Fruit fly (Drosophila melanogaster) whole organism, embryonic: ENCODE measurements around the gene CG4218.

Source experiments
- Adf1 ChIP-seq: fragments of 200-800 bp; sonication (Bioruptor generic); IDR thresholded peaks from 2 replicates; pipeline ENCODE4 v1.3.6; 2022; ENCODE audit warnings: missing biosample characterization, missing genetic modification characterization
- Awh ChIP-seq: fragments of 200-800 bp; sonication (Bioruptor generic); IDR thresholded peaks from 2 replicates; pipeline ENCODE4, ENCODE4 v1.3.6; 2022; ENCODE audit warnings: missing biosample characterization, missing genetic modification characterization
- Blimp-1 ChIP-seq: fragments of 200-800 bp; sonication (Bioruptor generic); optimal IDR thresholded peaks from 3 replicates; lab custom pipeline; 2018; ENCODE audit warnings: missing biosample characterization, missing genetic modification characterization, mild to moderate bottlenecking, moderate library complexity, missing genetic modification reagents
- C15 ChIP-seq: fragments of 200-800 bp; sonication (Bioruptor generic); IDR thresholded peaks from 3 replicates; pipeline ENCODE4 v1.3.6; 2022; ENCODE audit warnings: missing biosample characterization, missing genetic modification characterization
- CG10431 ChIP-seq: fragments of 200-800 bp; sonication (Bioruptor generic); optimal IDR thresholded peaks from 3 replicates; lab custom pipeline; 2018; ENCODE audit warnings: missing biosample characterization, mild to moderate bottlenecking, missing genetic modification characterization
- CG12299 ChIP-seq: fragments of 200-800 bp; sonication (Bioruptor generic); optimal IDR thresholded peaks from 2 replicates; lab custom pipeline; 2018; ENCODE audit warnings: missing biosample characterization, mild to moderate bottlenecking, missing genetic modification characterization
- CG12391 ChIP-seq: fragments of 200-800 bp; sonication (Bioruptor generic); optimal IDR thresholded peaks from 3 replicates; lab custom pipeline; 2018; ENCODE audit warnings: missing biosample characterization, mild to moderate bottlenecking, missing genetic modification characterization, moderate library complexity
- CG17359 ChIP-seq: fragments of 200-800 bp; sonication (Bioruptor generic); optimal IDR thresholded peaks from 3 replicates; lab custom pipeline; 2018; ENCODE audit warnings: missing biosample characterization, mild to moderate bottlenecking, missing genetic modification characterization, moderate library complexity
- CG2678 ChIP-seq: fragments of 200-800 bp; sonication (Bioruptor generic); optimal IDR thresholded peaks from 3 replicates; lab custom pipeline; 2019; ENCODE audit warnings: missing biosample characterization, mild to moderate bottlenecking, missing genetic modification characterization, moderate library complexity
- CG2875 ChIP-seq: fragments of 200-800 bp; sonication (Bioruptor generic); optimal IDR thresholded peaks from 2 replicates; lab custom pipeline; 2017; ENCODE audit warnings: missing biosample characterization, mild to moderate bottlenecking, missing genetic modification characterization, missing genetic modification reagents
- CG30020 ChIP-seq: fragments of 200-800 bp; optimal IDR thresholded peaks from 2 replicates; lab custom pipeline; 2019; ENCODE audit warnings: missing biosample characterization, mild to moderate bottlenecking, missing genetic modification characterization, moderate library complexity
- CG30431 ChIP-seq: fragments of 200-800 bp; sonication (Bioruptor generic); optimal IDR thresholded peaks from 2 replicates; lab custom pipeline; 2017; ENCODE audit warnings: missing biosample characterization, missing genetic modification characterization
- CG6254 ChIP-seq: fragments of 200-800 bp; sonication (Bioruptor generic); optimal IDR thresholded peaks from 3 replicates; lab custom pipeline; 2017; ENCODE audit warnings: mild to moderate bottlenecking, missing biosample characterization, missing genetic modification reagents, missing genetic modification characterization
- CG6791 ChIP-seq: fragments of 200-800 bp; sonication (Bioruptor generic); IDR thresholded peaks from 3 replicates; pipeline ENCODE4 v1.3.6; 2022; ENCODE audit warnings: missing biosample characterization, missing genetic modification characterization; ENCODE audit not compliant: partially characterized antibody
- CG7745 ChIP-seq: fragments of 200-800 bp; sonication (Bioruptor generic); optimal IDR thresholded peaks from 2 replicates; lab custom pipeline; 2018; ENCODE audit warnings: missing biosample characterization, mild to moderate bottlenecking, missing genetic modification characterization, moderate library complexity
- CG7839 ChIP-seq: fragments of 200-800 bp; sonication (Bioruptor generic); optimal IDR thresholded peaks from 3 replicates; lab custom pipeline; 2018; ENCODE audit warnings: missing biosample characterization, mild to moderate bottlenecking, missing genetic modification characterization, moderate library complexity
- CG8290 ChIP-seq, 3 experiments: fragments of 200-800 bp; sonication (Bioruptor generic); optimal IDR thresholded peaks; 2 replicates each; lab custom pipeline; 2016 to 2019; ENCODE audit warnings: missing biosample characterization in 3 of 3, missing genetic modification characterization in 3 of 3, mild to moderate bottlenecking in 2 of 3, moderate library complexity in 1 of 3
- CG9727 ChIP-seq: fragments of 200-800 bp; sonication (Bioruptor generic); optimal IDR thresholded peaks from 3 replicates; lab custom pipeline; 2017; ENCODE audit warnings: missing biosample characterization, mild to moderate bottlenecking, missing genetic modification characterization
- D19A ChIP-seq: fragments of 200-800 bp; optimal IDR thresholded peaks from 3 replicates; lab custom pipeline; 2019; ENCODE audit warnings: missing biosample characterization, mild to moderate bottlenecking, missing genetic modification characterization, moderate library complexity
- HLH3B ChIP-seq: fragments of 200-800 bp; sonication (Bioruptor generic); IDR thresholded peaks from 2 replicates; pipeline ENCODE4 v1.3.6; 2022; ENCODE audit warnings: missing biosample characterization, missing genetic modification characterization
- MBD-R2 ChIP-seq: fragments of 200-800 bp; sonication (Bioruptor generic); IDR thresholded peaks from 2 replicates; pipeline ENCODE4 v1.3.6; 2022; ENCODE audit warnings: missing biosample characterization, missing genetic modification characterization
- Nf-YA ChIP-seq: fragments of 200-800 bp; sonication (Bioruptor generic); IDR thresholded peaks from 2 replicates; pipeline ENCODE4 v1.3.6; 2022; ENCODE audit warnings: missing biosample characterization, missing genetic modification characterization
- Poxn ChIP-seq: fragments of 200-800 bp; sonication (Bioruptor generic); IDR thresholded peaks from 2 replicates; pipeline ENCODE4 v1.3.6; 2022; ENCODE audit warnings: missing biosample characterization, missing genetic modification characterization
- Sox100B ChIP-seq: fragments of 200-800 bp; sonication (Bioruptor generic); optimal IDR thresholded peaks from 3 replicates; lab custom pipeline; 2018; ENCODE audit warnings: missing biosample characterization, mild to moderate bottlenecking, missing genetic modification characterization
- Sry-δ ChIP-seq: fragments of 200-800 bp; sonication (Bioruptor generic); optimal IDR thresholded peaks from 2 replicates; lab custom pipeline; 2016; ENCODE audit warnings: missing biosample characterization, missing genetic modification characterization
- Xbp1 ChIP-seq: fragments of 200-800 bp; sonication (Bioruptor generic); optimal IDR thresholded peaks from 3 replicates; lab custom pipeline; 2016; ENCODE audit warnings: missing biosample characterization, mild to moderate bottlenecking, missing genetic modification characterization
- ap ChIP-seq: fragments of 200-800 bp; sonication (Bioruptor generic); IDR thresholded peaks from 2 replicates; pipeline ENCODE4 v1.3.6; 2022; ENCODE audit warnings: missing biosample characterization, missing genetic modification characterization
- az2 ChIP-seq: fragments of 200-800 bp; sonication (Bioruptor generic); optimal IDR thresholded peaks from 3 replicates; lab custom pipeline; 2016; ENCODE audit warnings: missing biosample characterization, missing genetic modification characterization
- ewg ChIP-seq: fragments of 200-800 bp; sonication (Bioruptor generic); optimal IDR thresholded peaks from 3 replicates; lab custom pipeline; 2017; ENCODE audit warnings: mild to moderate bottlenecking, missing biosample characterization, missing genetic modification reagents, missing genetic modification characterization
- exex ChIP-seq: fragments of 200-800 bp; sonication (Bioruptor generic); optimal IDR thresholded peaks from 4 replicates; lab custom pipeline; 2018; ENCODE audit warnings: missing biosample characterization, mild to moderate bottlenecking, missing genetic modification characterization, moderate library complexity
- fd3F ChIP-seq: fragments of 200-800 bp; sonication (Bioruptor generic); optimal IDR thresholded peaks from 2 replicates; lab custom pipeline; 2018; ENCODE audit warnings: missing biosample characterization, mild to moderate bottlenecking, missing genetic modification characterization, moderate library complexity
- fd96Cb ChIP-seq: fragments of 200-800 bp; sonication (Bioruptor generic); optimal IDR thresholded peaks from 2 replicates; lab custom pipeline; 2018; ENCODE audit warnings: missing biosample characterization, mild to moderate bottlenecking, missing genetic modification characterization, moderate library complexity
- ftz-f1 ChIP-seq: fragments of 200-800 bp; sonication (Bioruptor generic); optimal IDR thresholded peaks from 2 replicates; lab custom pipeline; 2016; ENCODE audit warnings: missing biosample characterization, missing genetic modification characterization
- gem ChIP-seq: fragments of 200-800 bp; sonication (Bioruptor generic); optimal IDR thresholded peaks from 2 replicates; lab custom pipeline; 2019; ENCODE audit warnings: missing biosample characterization, mild to moderate bottlenecking, missing genetic modification characterization, moderate library complexity
- gsb-n ChIP-seq: fragments of 200-800 bp; sonication (Bioruptor generic); optimal IDR thresholded peaks from 3 replicates; lab custom pipeline; 2018; ENCODE audit warnings: missing biosample characterization, mild to moderate bottlenecking, missing genetic modification characterization
- knrl ChIP-seq: fragments of 200-800 bp; sonication (Bioruptor generic); IDR thresholded peaks from 3 replicates; pipeline ENCODE4 v1.3.6; 2022; ENCODE audit warnings: missing biosample characterization, missing genetic modification characterization; ENCODE audit not compliant: partially characterized antibody
- lbe ChIP-seq: fragments of 200-800 bp; sonication (Bioruptor generic); optimal IDR thresholded peaks from 2 replicates; lab custom pipeline; 2016; ENCODE audit warnings: missing biosample characterization, mild to moderate bottlenecking, missing genetic modification characterization
- lola ChIP-seq, 3 experiments: fragments of >200 bp in 2 of 3; fragments of 200-800 bp in 1 of 3; sonication (Bioruptor generic) in 1 of 3; optimal IDR thresholded peaks; 2 replicates each; lab custom pipeline; 2017 to 2019; ENCODE audit warnings: missing biosample characterization in 3 of 3, missing genetic modification characterization in 3 of 3, mild to moderate bottlenecking in 1 of 3, moderate library complexity in 1 of 3
- nerfin-1 ChIP-seq: fragments of 200-800 bp; sonication (Bioruptor generic); optimal IDR thresholded peaks from 3 replicates; lab custom pipeline; 2019; ENCODE audit warnings: missing biosample characterization, mild to moderate bottlenecking, missing genetic modification characterization, moderate library complexity
- nerfin-2 ChIP-seq: fragments of 200-800 bp; sonication (Bioruptor generic); IDR thresholded peaks from 2 replicates; pipeline ENCODE4 v1.3.6; 2022; ENCODE audit warnings: missing biosample characterization, missing genetic modification characterization; ENCODE audit not compliant: partially characterized antibody
- slbo ChIP-seq: fragments of 200-800 bp; sonication (Bioruptor generic); IDR thresholded peaks from 2 replicates; pipeline ENCODE4 v1.3.6; 2022; ENCODE audit warnings: missing biosample characterization, missing genetic modification characterization
- tap ChIP-seq: fragments of 200-800 bp; optimal IDR thresholded peaks from 3 replicates; lab custom pipeline; 2019; ENCODE audit warnings: missing biosample characterization, mild to moderate bottlenecking, missing genetic modification characterization, moderate library complexity
- trem ChIP-seq: fragments of 200-800 bp; optimal IDR thresholded peaks from 3 replicates; lab custom pipeline; 2019; ENCODE audit warnings: missing biosample characterization, mild to moderate bottlenecking, missing genetic modification characterization, moderate library complexity
- ttk ChIP-seq: fragments of 200-800 bp; sonication (Bioruptor generic); IDR thresholded peaks from 2 replicates; pipeline ENCODE4 v2.1.2; 2022; ENCODE audit warnings: missing biosample characterization, missing genetic modification characterization
- unpg ChIP-seq: fragments of 200-800 bp; sonication (Bioruptor generic); optimal IDR thresholded peaks from 3 replicates; lab custom pipeline; 2018; ENCODE audit warnings: missing biosample characterization, mild to moderate bottlenecking, missing genetic modification characterization, moderate library complexity
- vvl ChIP-seq: fragments of 200-800 bp; sonication (Bioruptor generic); IDR thresholded peaks from 2 replicates; pipeline ENCODE4 v1.3.6; 2022; ENCODE audit warnings: missing biosample characterization, missing genetic modification characterization
- wor ChIP-seq: fragments of 200-800 bp; sonication (Bioruptor generic); IDR thresholded peaks from 2 replicates; pipeline ENCODE4 v1.3.6; 2022; ENCODE audit warnings: missing biosample characterization, missing genetic modification characterization

Gene CG4218

DNA sequence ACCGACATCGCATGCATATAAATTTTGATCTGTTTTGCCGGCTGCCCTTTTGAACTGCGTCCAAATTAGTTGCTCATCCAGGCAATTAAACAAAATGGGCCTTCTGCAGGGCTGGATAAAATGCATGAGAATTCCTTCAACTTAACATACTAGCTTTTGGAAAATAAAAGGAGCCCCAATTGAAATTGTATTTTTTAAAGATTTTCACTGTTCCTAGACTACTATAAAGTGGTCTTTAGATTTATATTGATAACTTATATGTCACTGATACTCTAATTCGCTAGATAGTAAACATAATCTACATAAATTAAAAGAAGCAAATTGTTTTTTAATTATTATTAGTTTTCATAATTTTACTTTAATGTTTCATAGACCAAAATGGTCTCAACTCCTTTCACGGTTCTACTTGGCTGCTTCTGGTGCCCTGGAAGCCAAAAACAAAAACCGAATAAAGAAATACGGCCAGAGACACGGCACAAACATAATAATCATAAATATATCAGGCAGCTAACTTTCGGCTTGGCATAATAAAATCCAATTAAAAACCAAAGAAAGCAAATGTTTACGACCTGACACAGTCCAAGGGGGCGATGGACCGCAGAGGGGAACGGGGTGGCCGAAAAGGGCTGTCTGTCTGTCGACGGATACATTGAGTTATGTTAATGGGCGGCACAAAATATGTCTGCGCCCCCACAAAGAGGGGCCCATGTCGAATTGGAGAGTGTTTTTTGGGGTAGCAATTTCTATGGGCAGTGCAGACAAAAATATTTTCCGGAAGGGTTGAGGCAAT lies 11.3 kb downstream of the CG4218 start:
- TF ChIP-seq CG30431 (no peak), Sox100B (GFP tag; lab: Kevin White, UChicago) (peak; percentile 71), az2 (GFP tag; lab: Kevin White, UChicago) (peak; percentile 3), CG6791 (0 out of 3 replicates have a peak, but pooled peaks have one; percentile 25), CG6254 (GFP tag; lab: Kevin White, UChicago) (peak; percentile 42), tap (tag; lab: Kevin White, UChicago) (peak; percentile 13), CG12299 (no peak), knrl (GFP tag; lab: Robert Waterston, UW) (no peak), Sry-δ (no peak), vvl (GFP tag; lab: Robert Waterston, UW) (peak; percentile 40; the same call in 1 of the 2 replicates), wor (no peak), CG7745 (tag; lab: Kevin White, UChicago) (peak; percentile 21), CG9727 (GFP tag; lab: Kevin White, UChicago) (peak; percentile 22), nerfin-2 (no peak), CG7839 (tag; lab: Kevin White, UChicago) (peak; percentile 72), lbe (GFP tag; lab: Kevin White, UChicago) (no peak), Awh (GFP tag; lab: Robert Waterston, UW) (peak; percentile 82), ftz-f1 (GFP tag; lab: Kevin White, UChicago) (no peak), HLH3B (peak; percentile 17; the same call in 1 of the 2 replicates), ewg (GFP tag; lab: Kevin White, UChicago) (peak; percentile 20), exex (tag; lab: Kevin White, UChicago) (no peak), Xbp1 (GFP tag; lab: Kevin White, UChicago) (peak; percentile 43), C15 (GFP tag; lab: Robert Waterston, UW) (no peak), trem (tag; lab: Kevin White, UChicago) (peak; percentile 51), Nf-YA (GFP tag; lab: Robert Waterston, UW) (no peak), fd3F (GFP tag; lab: Kevin White, UChicago) (no peak), nerfin-1 (peak; percentile 62), Blimp-1 (peak; percentile 49), unpg (GFP tag; lab: Kevin White, UChicago) (peak; percentile 28), CG17359 (tag; lab: Kevin White, UChicago) (peak; percentile 35), lola (GFP tag; optimal IDR thresholded peaks at IDR 0.05; lab: Kevin White, UChicago) (peak in 1 of 3 experiments; percentile 80), CG30020 (tag; lab: Kevin White, UChicago) (peak; percentile 42), CG12391 (tag; lab: Kevin White, UChicago) (peak; percentile 47), Poxn (GFP tag; lab: Robert Waterston, UW) (no peak), CG2875 (GFP tag; lab: Kevin White, UChicago) (peak; percentile 26), ap (GFP tag; lab: Robert Waterston, UW) (no peak; the same call in 1 of the 2 replicates), Adf1 (no peak), CG2678 (tag; lab: Kevin White, UChicago) (peak; percentile 66), CG10431 (peak; percentile 9), slbo (GFP tag; lab: Robert Waterston, UW) (no peak), gem (peak; percentile 73), MBD-R2 (GFP tag; lab: Robert Waterston, UW) (no peak), CG8290 (GFP tag; optimal IDR thresholded peaks at IDR 0.05; lab: Kevin White, UChicago) (no peak), CG8290 (tag; optimal IDR thresholded peaks at IDR 0.05; lab: Kevin White, UChicago) (peak in 1 of 2 experiments; percentile 22), fd96Cb (tag; lab: Kevin White, UChicago) (peak; percentile 66), ttk (GFP tag; lab: Robert Waterston, UW) (0 out of 2 replicates have a peak, but pooled peaks have one; percentile 27), D19A (tag; lab: Kevin White, UChicago) (peak; percentile 54), gsb-n (tag; lab: Kevin White, UChicago) (peak; percentile 46)
